Fruit fly (Drosophila melanogaster): Measurements from ENCODE around the gene Mer.

DNA sequence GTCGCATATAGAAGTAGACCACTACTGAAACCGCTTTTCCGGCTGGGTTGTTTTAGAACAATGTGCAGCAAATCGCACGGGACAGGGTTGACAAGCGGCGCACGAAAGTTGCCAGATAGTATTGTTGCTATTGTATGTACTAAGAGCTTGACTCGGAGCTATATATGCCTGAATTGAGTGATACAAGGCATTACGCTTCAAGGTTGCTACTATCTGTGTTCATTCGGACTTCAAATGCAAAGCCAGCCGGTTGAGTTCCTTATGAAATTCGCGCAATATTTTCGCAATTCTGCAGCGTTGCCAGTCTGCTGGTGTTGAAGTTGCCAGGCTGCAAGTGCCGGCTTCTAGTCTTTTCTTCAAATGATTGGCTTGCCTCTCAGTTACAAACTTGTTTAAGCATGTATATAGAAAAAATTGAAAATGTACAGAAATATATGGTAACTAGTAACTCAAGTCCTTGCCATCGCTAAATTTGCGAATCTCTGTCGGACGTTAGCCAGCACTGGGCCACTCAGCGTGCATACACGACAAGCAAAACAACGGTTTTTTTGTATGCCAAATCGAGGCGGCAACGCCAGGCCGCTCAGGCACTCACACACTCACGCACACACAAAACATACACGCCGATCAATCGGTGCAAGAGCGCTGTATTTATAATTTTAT lies 41.4 kb downstream of the Mer start, which contains the start of the genes Ranbp21 and Elys:
- TF ChIP-seq CG8478 (optimal IDR thresholded peaks at IDR 0.05) = no peak
- TF ChIP-seq CTCF (optimal IDR thresholded peaks at IDR 0.05) = peak in 1 of 2 experiments; percentile 23

All from S2 (cell line).